Worm (Caenorhabditis elegans): Measurements from ENCODE around the gene dep-1.

The dep-1 gene

ce11 chrII:9061557-9062183 is 42.1 kb upstream of the dep-1 start (continued):
- TF ChIP-seq zip-4 (GFP tag; optimal IDR thresholded peaks at IDR 0.05), result no peak
- TF ChIP-seq fos-1 (tag; optimal IDR thresholded peaks at IDR 0.05), result peak; percentile 66
- TF ChIP-seq lin-14 (GFP tag; optimal IDR thresholded peaks at IDR 0.05), result peak; percentile 90
- no peak for TF ChIP-seq elt-2 (tag; optimal IDR thresholded peaks at IDR 0.05)
- no peak for TF ChIP-seq C34B4.2 (tag; optimal IDR thresholded peaks at IDR 0.05)
- TF ChIP-seq snu-23 (GFP tag; optimal IDR thresholded peaks at IDR 0.05), result peak; percentile 84
- no peak for TF ChIP-seq nhr-11 (tag; optimal IDR thresholded peaks at IDR 0.05)
- TF ChIP-seq ztf-4 (tag; optimal IDR thresholded peaks at IDR 0.05), result peak; percentile 18
- TF ChIP-seq C16A3.4 (tag; optimal IDR thresholded peaks at IDR 0.05), result peak; percentile 66
- peak; percentile 45 for TF ChIP-seq nhr-85 (tag)
- no peak for TF ChIP-seq alr-1 (tag; optimal IDR thresholded peaks at IDR 0.05; ENCODE audit: borderline replicate concordance)
- TF ChIP-seq fkh-10 (GFP tag; optimal IDR thresholded peaks at IDR 0.05), result peak; percentile 77
- TF ChIP-seq aly-2 (tag; optimal IDR thresholded peaks at IDR 0.05), result peak; percentile 14
- peak; percentile 50 for TF ChIP-seq pax-3 (tag; optimal IDR thresholded peaks at IDR 0.05)
- TF ChIP-seq nhr-237 (tag; optimal IDR thresholded peaks at IDR 0.05), result peak; percentile 63
- TF ChIP-seq lin-39 (tag; optimal IDR thresholded peaks at IDR 0.05), result no peak
- TF ChIP-seq irx-1 (tag; optimal IDR thresholded peaks at IDR 0.05), result peak; percentile 31
- TF ChIP-seq mab-9 (GFP tag; IDR thresholded peaks at IDR 0.05), result 0 out of 2 replicates have a peak, but pooled peaks have one; percentile 12
- peak; percentile 59 for TF ChIP-seq xbp-1 (tag; optimal IDR thresholded peaks at IDR 0.05)
- TF ChIP-seq F16B12.6 (tag; optimal IDR thresholded peaks at IDR 0.05), result peak; percentile 37
- TF ChIP-seq mep-1 (tag; optimal IDR thresholded peaks at IDR 0.05), result peak; percentile 81
- TF ChIP-seq efl-3 (GFP tag; optimal IDR thresholded peaks at IDR 0.05), result no peak
- no peak for TF ChIP-seq blmp-1 (tag; optimal IDR thresholded peaks at IDR 0.05)
- TF ChIP-seq unc-86 (tag; optimal IDR thresholded peaks at IDR 0.05), result peak; percentile 74
- no peak for TF ChIP-seq mef-2 (tag; optimal IDR thresholded peaks at IDR 0.05)
- TF ChIP-seq pag-3 (tag; optimal IDR thresholded peaks at IDR 0.05; ENCODE audit: borderline replicate concordance, insufficient read depth), result no peak
- TF ChIP-seq pqm-1 (tag; optimal IDR thresholded peaks at IDR 0.05), result no peak
- TF ChIP-seq nhr-77 (tag; optimal IDR thresholded peaks at IDR 0.05), result peak; percentile 75
- TF ChIP-seq ztf-11 (tag; optimal IDR thresholded peaks at IDR 0.05), result no peak
- no peak for TF ChIP-seq tlp-1 (tag; optimal IDR thresholded peaks at IDR 0.05)
- TF ChIP-seq nhr-90 (tag; optimal IDR thresholded peaks at IDR 0.05; ENCODE audit: poor library complexity), result peak; percentile 26
- no peak for TF ChIP-seq Y116A8C.19 (tag; optimal IDR thresholded peaks at IDR 0.05; ENCODE audit: borderline replicate concordance)
- no peak for TF ChIP-seq sptf-1 (tag; optimal IDR thresholded peaks at IDR 0.05)
- no peak for TF ChIP-seq ces-1 (GFP tag; optimal IDR thresholded peaks at IDR 0.05)
- no peak for TF ChIP-seq unc-62 (GFP tag; optimal IDR thresholded peaks at IDR 0.05)
- TF ChIP-seq elt-3 (tag; optimal IDR thresholded peaks at IDR 0.05), result no peak
- TF ChIP-seq nhr-28 (tag; optimal IDR thresholded peaks at IDR 0.05), result no peak
- peak; percentile 72 to 81 for TF ChIP-seq lsy-2 (tag; optimal IDR thresholded peaks at IDR 0.05)
- TF ChIP-seq sox-4 (tag; optimal IDR thresholded peaks at IDR 0.05), result no peak
- TF ChIP-seq hlh-4 (tag; optimal IDR thresholded peaks at IDR 0.05), result no peak
- no peak for TF ChIP-seq lir-3 (tag; optimal IDR thresholded peaks at IDR 0.05; ENCODE audit: poor library complexity)
- peak; percentile 28 for TF ChIP-seq egl-13 (tag; optimal IDR thresholded peaks at IDR 0.05)
- no peak for TF ChIP-seq hlh-17 (GFP tag; optimal IDR thresholded peaks at IDR 0.05; ENCODE audit: borderline replicate concordance)
- TF ChIP-seq hpl-2 (GFP tag; optimal IDR thresholded peaks at IDR 0.05), result no peak
- peak; percentile 72 for TF ChIP-seq nhr-20 (tag; optimal IDR thresholded peaks at IDR 0.05)
- TF ChIP-seq nhr-76 (tag; optimal IDR thresholded peaks at IDR 0.05), result no peak
- TF ChIP-seq C04F5.9 (tag; optimal IDR thresholded peaks at IDR 0.05), result no peak
- TF ChIP-seq unc-98 (GFP tag; IDR thresholded peaks at IDR 0.05), result no peak
- TF ChIP-seq nhr-47 (tag; optimal IDR thresholded peaks at IDR 0.05), result peak; percentile 78
- peak; percentile 74 for TF ChIP-seq fkh-8 (tag; optimal IDR thresholded peaks at IDR 0.05)
- TF ChIP-seq nhr-84 (tag; optimal IDR thresholded peaks at IDR 0.05), result no peak

Data from whole organism, L1 larva.